Fruit fly (Drosophila melanogaster) whole organism, prepupa: ENCODE measurements around the gene Ets65A.

Experiments used
- Blimp-1 ChIP-seq: fragments of 200-800 bp; sonication (Bioruptor generic); optimal IDR thresholded peaks from 3 replicates; lab custom pipeline; 2017; ENCODE audit warnings: missing biosample characterization, missing genetic modification characterization, mild to moderate bottlenecking, moderate library complexity, missing genetic modification reagents
- CG16779 ChIP-seq: fragments of 200-800 bp; sonication (Bioruptor generic); optimal IDR thresholded peaks from 3 replicates; lab custom pipeline; 2017; ENCODE audit warnings: missing biosample characterization, mild to moderate bottlenecking, missing genetic modification characterization
- CG9139 ChIP-seq: fragments of 200-800 bp; sonication (Bioruptor generic); optimal IDR thresholded peaks from 3 replicates; lab custom pipeline; 2017; ENCODE audit warnings: missing biosample characterization, mild to moderate bottlenecking, missing genetic modification characterization
- Eip93F ChIP-seq: fragments of 200-800 bp; sonication (Bioruptor generic); optimal IDR thresholded peaks from 2 replicates; lab custom pipeline; 2016; ENCODE audit warnings: missing biosample characterization, mild to moderate bottlenecking, missing genetic modification characterization
- Ets96B ChIP-seq: fragments of 200-800 bp; optimal IDR thresholded peaks from 2 replicates; lab custom pipeline; 2019; ENCODE audit warnings: missing biosample characterization, mild to moderate bottlenecking, missing genetic modification characterization, moderate library complexity
- Hr4 ChIP-seq: fragments of 200-800 bp; sonication (Bioruptor generic); optimal IDR thresholded peaks from 3 replicates; lab custom pipeline; 2016; ENCODE audit warnings: missing biosample characterization, missing genetic modification characterization
- OdsH ChIP-seq: fragments of 200-800 bp; sonication (Bioruptor generic); optimal IDR thresholded peaks from 3 replicates; lab custom pipeline; 2016; ENCODE audit warnings: missing biosample characterization, missing genetic modification characterization
- cyc ChIP-seq: fragments of 200-800 bp; sonication (Bioruptor generic); optimal IDR thresholded peaks from 3 replicates; lab custom pipeline; 2016; ENCODE audit warnings: missing biosample characterization, missing genetic modification characterization
- esn ChIP-seq: fragments of 200-800 bp; sonication (Bioruptor generic); optimal IDR thresholded peaks from 2 replicates; lab custom pipeline; 2016; ENCODE audit warnings: missing biosample characterization, mild to moderate bottlenecking, missing genetic modification characterization, moderate library complexity

- TF ChIP-seq CG9139 (no peak), Hr4 (no peak), OdsH (GFP tag; lab: Kevin White, UChicago) (no peak), Blimp-1 (GFP tag; lab: Kevin White, UChicago) (no peak), CG16779 (tag; lab: Kevin White, UChicago) (no peak), Ets96B (tag; lab: Kevin White, UChicago) (no peak), Eip93F (GFP tag; lab: Kevin White, UChicago) (no peak), esn (no peak), cyc (GFP tag; lab: Kevin White, UChicago) (no peak)
Observed at dm6 chr3L:6135174-6135573, 37.8 kb downstream of the Ets65A start, which contains the start of gene Lcp65Ag1.
